Fruit fly (Drosophila melanogaster) whole organism, prepupa: Measurements from ENCODE around the gene Nop56.

Experiments used
- CG6854 ChIP-seq: fragments of 200-800 bp; sonication (Bioruptor generic); optimal IDR thresholded peaks from 2 replicates; lab custom pipeline; 2017; ENCODE audit warnings: missing biosample characterization, mild to moderate bottlenecking, missing genetic modification characterization
- Smox ChIP-seq: fragments of 200-800 bp; sonication (Bioruptor generic); optimal IDR thresholded peaks from 3 replicates; lab custom pipeline; 2016; ENCODE audit warnings: missing biosample characterization, missing genetic modification characterization
- dsx ChIP-seq: fragments of 200-800 bp; optimal IDR thresholded peaks from 3 replicates; lab custom pipeline; 2019; ENCODE audit warnings: missing biosample characterization, mild to moderate bottlenecking, missing genetic modification characterization, moderate library complexity; ENCODE audit not compliant: poor library complexity, severe bottlenecking
- lz ChIP-seq: fragments of 200-800 bp; sonication (Bioruptor generic); optimal IDR thresholded peaks from 3 replicates; lab custom pipeline; 2016; ENCODE audit warnings: missing biosample characterization, missing genetic modification characterization
- net ChIP-seq: fragments of 200-800 bp; sonication (Bioruptor generic); optimal IDR thresholded peaks from 3 replicates; lab custom pipeline; 2016; ENCODE audit warnings: missing biosample characterization, missing genetic modification characterization
- svp ChIP-seq: fragments of 200-800 bp; sonication (Bioruptor generic); peaks from one replicate; lab custom pipeline; 2016; ENCODE audit warnings: missing biosample characterization, missing genetic modification characterization
- topi ChIP-seq: fragments of 200-800 bp; sonication (Bioruptor generic); optimal IDR thresholded peaks from 3 replicates; lab custom pipeline; 2016; ENCODE audit warnings: missing biosample characterization, missing genetic modification characterization

- TF ChIP-seq lz (GFP tag; lab: Kevin White, UChicago) (no peak), CG6854 (GFP tag; lab: Kevin White, UChicago) (no peak), Smox (GFP tag; lab: Kevin White, UChicago) (no peak), svp (GFP tag; lab: Kevin White, UChicago) (no peak), dsx (GFP tag; lab: Kevin White, UChicago) (no peak), net (GFP tag; lab: Kevin White, UChicago) (no peak), topi (no peak)
Measured at dm6 chr3R:22405639-22406038, 15.2 kb downstream of the Nop56 start, which contains the start of gene CG13855.
